Worm (Caenorhabditis elegans): Measurements from ENCODE around the gene ztf-1.

DNA sequence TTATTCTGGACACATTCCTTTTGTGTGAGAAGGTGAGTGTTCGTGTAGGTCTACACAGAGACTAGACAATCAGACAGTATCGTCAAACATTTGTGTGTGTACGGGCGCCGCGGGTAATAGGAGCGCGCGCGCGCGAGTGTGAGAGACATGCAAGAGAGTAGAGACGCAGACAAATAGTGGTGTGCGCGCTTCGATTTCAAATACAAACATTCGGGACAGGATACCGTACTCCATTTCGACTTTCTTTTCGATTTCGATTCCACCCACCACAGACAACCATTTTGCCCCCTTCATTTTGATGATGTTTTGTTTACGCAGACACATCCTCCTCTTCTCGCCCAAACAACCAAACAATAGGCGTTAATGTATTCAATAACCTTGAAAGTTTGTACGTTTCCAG lies 2.6 kb upstream of the ztf-1 start:
- TF ChIP-seq him-1 (tag; optimal IDR thresholded peaks at IDR 0.05) = no peak
- TF ChIP-seq W03F9.2 (tag; optimal IDR thresholded peaks at IDR 0.05) = no peak

Data from whole organism, L4/young adult.